Worm (Caenorhabditis elegans) whole organism, early embryonic: ENCODE measurements around the gene unc-62.

Experiments
- B0310.2 ChIP-seq: sonication (generic microtip); optimal IDR thresholded peaks from 2 replicates; lab custom pipeline; 2016; ENCODE audit warnings: mild to moderate bottlenecking, missing genetic modification characterization, missing compliant biosample characterization
- F13C5.2 ChIP-seq: sonication (generic microtip); optimal IDR thresholded peaks from 2 replicates; lab custom pipeline; 2017; ENCODE audit warnings: mild to moderate bottlenecking, missing genetic modification characterization, inconsistent platforms, missing compliant biosample characterization
- aly-1 ChIP-seq: sonication (generic microtip); optimal IDR thresholded peaks from 2 replicates; lab custom pipeline; 2016; ENCODE audit warnings: missing genetic modification characterization, missing compliant biosample characterization
- ama-1 ChIP-seq: fragments of 150-350 bp; optimal IDR thresholded peaks from 2 replicates; lab custom pipeline; 2014
- ceh-13 ChIP-seq: fragments of 200-800 bp; sonication (Bioruptor generic); optimal IDR thresholded peaks from 2 replicates; lab custom pipeline; 2018; ENCODE audit warnings: mild to moderate bottlenecking, missing genetic modification characterization, missing compliant biosample characterization
- ceh-36 ChIP-seq: sonication (generic microtip); optimal IDR thresholded peaks from 2 replicates; lab custom pipeline; 2016; ENCODE audit warnings: missing genetic modification characterization, inconsistent platforms, missing compliant biosample characterization
- ets-7 ChIP-seq: sonication (generic microtip); optimal IDR thresholded peaks from 2 replicates; lab custom pipeline; 2016; ENCODE audit warnings: missing genotype, missing genetic modification characterization, missing compliant biosample characterization
- flt-1 ChIP-seq: fragments of 200-800 bp; sonication (Bioruptor generic); IDR thresholded peaks from 2 replicates; pipeline ENCODE4 v1.3.6; 2022; ENCODE audit warnings: missing genetic modification characterization, missing compliant biosample characterization
- hmbx-1 ChIP-seq: sonication (generic microtip); optimal IDR thresholded peaks from 2 replicates; lab custom pipeline; 2016; ENCODE audit warnings: mild to moderate bottlenecking, missing genetic modification characterization, missing compliant biosample characterization
- hmg-4 ChIP-seq: fragments of 200-800 bp; sonication (Bioruptor generic); optimal IDR thresholded peaks from 2 replicates; lab custom pipeline; 2018; ENCODE audit warnings: mild to moderate bottlenecking, missing genetic modification characterization, missing compliant biosample characterization
- hnd-1 ChIP-seq: sonication (generic microtip); optimal IDR thresholded peaks from 2 replicates; lab custom pipeline; 2016; ENCODE audit warnings: missing genetic modification characterization, missing compliant biosample characterization
- pes-1 ChIP-seq: fragments of 200-800 bp; sonication (Bioruptor generic); IDR thresholded peaks from 2 replicates; pipeline ENCODE4 v1.3.6; 2022; ENCODE audit warnings: missing genetic modification reagents, missing genetic modification characterization, missing compliant biosample characterization
- scrt-1 ChIP-seq: fragments of 200-800 bp; sonication (Bioruptor generic); IDR thresholded peaks from 2 replicates; pipeline ENCODE4 v1.3.6; 2022; ENCODE audit warnings: missing genetic modification characterization, missing compliant biosample characterization
- sea-1 ChIP-seq: fragments of 200-800 bp; sonication (Bioruptor generic); conservative IDR thresholded peaks from 2 replicates; pipeline ENCODE4 v1.3.6; 2022; ENCODE audit warnings: missing genetic modification characterization, missing compliant biosample characterization
- tbx-11 ChIP-seq: fragments of 200-800 bp; sonication (Bioruptor generic); IDR thresholded peaks from 2 replicates; pipeline ENCODE4 v1.3.6; 2022; ENCODE audit warnings: missing genetic modification characterization, missing compliant biosample characterization
- tbx-37 ChIP-seq: fragments of 200-800 bp; sonication (Bioruptor generic); conservative IDR thresholded peaks from 2 replicates; pipeline ENCODE4 v1.3.6; 2022; ENCODE audit warnings: missing genetic modification reagents, missing genetic modification characterization, missing compliant biosample characterization
- tra-4 ChIP-seq: sonication (generic microtip); optimal IDR thresholded peaks from 2 replicates; lab custom pipeline; 2017; ENCODE audit warnings: missing genetic modification characterization, missing compliant biosample characterization

The unc-62 gene

DNA sequence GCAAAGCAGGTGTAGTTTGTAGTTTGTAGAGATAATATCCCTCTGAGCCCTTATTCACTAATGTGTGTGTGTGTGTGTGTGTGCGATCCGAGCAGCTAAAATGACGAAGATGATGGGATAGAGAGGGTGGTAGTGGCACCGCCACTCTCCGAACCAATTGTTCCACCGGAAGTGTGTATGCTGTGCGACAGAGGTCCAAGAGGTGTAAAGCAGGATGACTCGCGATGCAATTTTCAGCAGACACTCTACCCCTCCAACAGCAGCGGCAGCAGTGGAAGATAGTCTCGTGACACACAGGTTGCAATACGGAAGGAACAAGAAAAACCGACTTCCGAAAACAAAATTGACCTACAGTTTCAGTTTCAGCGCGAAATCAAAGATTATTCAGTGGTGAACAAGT lies 26.6 kb downstream of the unc-62 start:
- no peak for TF ChIP-seq flt-1 (GFP tag; lab: Robert Waterston, UW)
- no peak for TF ChIP-seq aly-1 (tag; lab: Kevin White, UChicago)
- no peak for TF ChIP-seq B0310.2 (tag; lab: Kevin White, UChicago)

DNA sequence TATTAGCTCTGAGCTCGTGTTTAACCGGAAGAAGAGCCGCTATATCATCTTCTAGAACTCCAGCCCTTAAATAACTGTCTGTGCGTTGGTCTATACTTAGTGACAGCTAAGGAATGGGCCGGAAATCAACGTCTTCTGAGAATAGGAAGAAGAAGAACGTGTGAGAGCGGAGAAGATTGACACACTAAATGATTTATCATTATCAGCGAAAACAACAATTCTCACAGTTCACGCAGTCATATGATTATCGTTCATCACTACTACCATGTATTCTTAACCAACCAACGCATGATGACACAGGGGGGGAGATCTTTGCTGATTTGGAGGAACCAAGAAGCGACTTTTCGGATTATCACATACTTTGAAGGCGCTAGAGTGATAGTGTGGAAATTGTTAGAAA lies 27.1 kb downstream of the unc-62 start:
- TF ChIP-seq ama-1 (lab: Kevin White, UChicago) (no peak), F13C5.2 (tag; lab: Kevin White, UChicago) (no peak), sea-1 (GFP tag; lab: Robert Waterston, UW) (no peak), ceh-36 (tag; lab: Kevin White, UChicago) (no peak), tbx-11 (GFP tag; lab: Robert Waterston, UW) (no peak), tra-4 (tag; lab: Kevin White, UChicago) (no peak), hmbx-1 (tag; lab: Kevin White, UChicago) (no peak), ets-7 (tag; lab: Kevin White, UChicago) (no peak), hnd-1 (tag; lab: Kevin White, UChicago) (no peak), flt-1 (GFP tag; lab: Robert Waterston, UW) (no peak), ceh-13 (GFP tag; lab: Kevin White, UChicago) (no peak), tbx-37 (GFP tag; lab: Robert Waterston, UW) (no peak), hmg-4 (no peak)

DNA sequence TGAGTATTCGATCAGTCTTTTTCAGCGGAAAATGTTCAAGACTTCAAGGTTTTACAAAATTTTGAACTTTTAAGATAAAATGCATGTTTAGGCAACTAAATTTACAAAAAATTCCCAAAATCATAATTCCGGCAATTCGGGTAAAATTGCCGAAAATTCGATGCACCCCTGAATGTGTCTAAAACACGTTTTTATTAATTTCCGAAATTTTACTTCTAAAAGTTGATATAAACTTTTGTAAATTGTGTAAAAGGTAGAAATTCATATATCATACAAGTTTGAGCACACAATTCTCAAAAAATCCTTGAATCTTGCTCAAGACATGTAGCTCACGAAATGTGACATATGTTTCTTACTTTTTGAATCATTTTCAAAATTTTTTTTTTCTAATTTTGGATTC lies 27.8 kb downstream of the unc-62 start:
- TF ChIP-seq pes-1 (GFP tag; lab: Robert Waterston, UW) (no peak), tra-4 (tag; lab: Kevin White, UChicago) (no peak), hnd-1 (tag; lab: Kevin White, UChicago) (no peak), aly-1 (tag; lab: Kevin White, UChicago) (no peak), ets-7 (tag; lab: Kevin White, UChicago) (no peak), tbx-37 (GFP tag; lab: Robert Waterston, UW) (no peak)

DNA sequence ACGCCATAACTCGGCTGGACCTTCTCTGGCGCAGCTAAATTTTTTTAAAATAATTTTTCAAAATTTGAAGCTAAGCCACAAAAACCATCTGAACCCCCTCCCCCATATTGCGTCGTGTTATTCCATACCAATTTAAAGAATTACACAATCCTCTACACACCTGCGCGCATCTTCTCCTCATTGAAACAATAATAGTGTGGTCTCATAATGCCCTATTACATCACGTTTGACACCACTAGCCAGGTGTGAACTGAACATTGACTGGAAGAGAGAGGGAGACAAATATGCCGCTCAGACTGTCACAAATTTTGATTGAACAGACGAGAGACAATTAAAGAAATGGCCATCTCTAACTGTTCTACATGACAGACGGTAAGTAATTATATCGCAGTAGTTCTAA lies 28.3 kb downstream of the unc-62 start:
- TF ChIP-seq F13C5.2 (tag; lab: Kevin White, UChicago) (no peak), scrt-1 (GFP tag; lab: Robert Waterston, UW) (no peak), flt-1 (GFP tag; lab: Robert Waterston, UW) (no peak), tbx-11 (GFP tag; lab: Robert Waterston, UW) (no peak), tra-4 (tag; lab: Kevin White, UChicago) (no peak), ceh-13 (GFP tag; lab: Kevin White, UChicago) (no peak), ama-1 (lab: Kevin White, UChicago) (no peak), sea-1 (GFP tag; lab: Robert Waterston, UW) (no peak), tbx-37 (GFP tag; lab: Robert Waterston, UW) (no peak), hmg-4 (no peak), hmbx-1 (tag; lab: Kevin White, UChicago) (no peak), aly-1 (tag; lab: Kevin White, UChicago) (no peak), hnd-1 (tag; lab: Kevin White, UChicago) (no peak), ets-7 (tag; lab: Kevin White, UChicago) (no peak), ceh-36 (tag; lab: Kevin White, UChicago) (no peak), pes-1 (GFP tag; lab: Robert Waterston, UW) (no peak)

DNA sequence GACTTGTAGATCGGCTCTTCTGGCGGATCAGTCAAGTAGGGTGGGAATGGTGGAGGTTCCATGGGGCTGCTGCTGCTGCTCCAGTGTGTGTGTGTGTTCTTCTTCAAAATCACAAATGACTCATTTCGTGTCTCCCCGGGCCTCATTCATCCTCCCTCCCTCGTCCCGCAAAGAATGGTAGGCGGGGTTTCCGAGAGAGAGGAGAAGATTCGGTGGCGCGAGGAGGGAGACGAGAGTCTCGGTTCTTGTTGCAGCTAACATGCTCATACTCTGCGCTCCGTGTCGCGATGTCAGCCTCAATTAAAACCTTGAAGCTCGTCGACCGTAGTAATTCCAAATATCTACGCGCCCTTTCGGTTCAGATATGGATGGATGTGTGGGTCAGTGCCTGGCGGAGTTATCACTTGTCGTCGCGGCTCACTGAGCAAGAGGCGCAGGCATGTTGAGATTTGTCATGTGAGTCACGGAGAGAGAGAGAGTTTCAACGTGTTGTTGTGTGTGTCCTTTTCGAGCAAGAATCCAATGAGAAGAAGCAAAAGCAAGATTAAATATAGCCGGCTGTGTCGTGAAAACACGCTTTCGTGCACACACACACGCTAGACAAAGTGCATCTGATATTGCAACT lies 29.7 kb downstream of the unc-62 start:
- TF ChIP-seq ceh-36 (tag; lab: Kevin White, UChicago) (no peak), flt-1 (GFP tag; lab: Robert Waterston, UW) (no peak), ets-7 (tag; lab: Kevin White, UChicago) (no peak), hnd-1 (tag; lab: Kevin White, UChicago) (no peak), F13C5.2 (tag; lab: Kevin White, UChicago) (no peak), ceh-13 (GFP tag; lab: Kevin White, UChicago) (no peak), pes-1 (GFP tag; lab: Robert Waterston, UW) (no peak), B0310.2 (tag; lab: Kevin White, UChicago) (no peak), ama-1 (lab: Kevin White, UChicago) (no peak), scrt-1 (GFP tag; lab: Robert Waterston, UW) (no peak), sea-1 (GFP tag; lab: Robert Waterston, UW) (no peak), tra-4 (tag; lab: Kevin White, UChicago) (no peak), tbx-37 (GFP tag; lab: Robert Waterston, UW) (no peak), hmbx-1 (tag; lab: Kevin White, UChicago) (no peak), aly-1 (tag; lab: Kevin White, UChicago) (no peak), hmg-4 (no peak), tbx-11 (GFP tag; lab: Robert Waterston, UW) (no peak)

DNA sequence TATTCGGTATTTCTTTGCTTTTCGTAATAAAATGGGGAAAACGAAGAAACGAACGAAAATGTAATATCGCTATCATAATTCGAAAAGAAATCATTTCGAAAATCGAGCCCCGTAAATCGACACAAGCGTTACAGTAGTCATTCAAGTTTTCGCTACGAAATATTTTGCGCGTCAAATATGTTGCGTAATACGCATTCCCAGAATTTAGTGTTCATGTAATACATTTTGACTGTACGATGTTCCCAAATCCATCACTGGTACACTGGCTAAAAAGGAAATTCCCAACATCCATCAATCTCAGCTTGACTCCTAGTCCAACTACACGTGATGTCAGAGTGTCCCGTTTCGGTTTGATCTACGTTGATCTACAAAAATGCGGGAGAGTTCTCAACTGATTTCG lies 30.7 kb downstream of the unc-62 start:
- TF ChIP-seq ceh-36 (tag; lab: Kevin White, UChicago) (no peak), tbx-11 (GFP tag; lab: Robert Waterston, UW) (no peak), flt-1 (GFP tag; lab: Robert Waterston, UW) (no peak)

DNA sequence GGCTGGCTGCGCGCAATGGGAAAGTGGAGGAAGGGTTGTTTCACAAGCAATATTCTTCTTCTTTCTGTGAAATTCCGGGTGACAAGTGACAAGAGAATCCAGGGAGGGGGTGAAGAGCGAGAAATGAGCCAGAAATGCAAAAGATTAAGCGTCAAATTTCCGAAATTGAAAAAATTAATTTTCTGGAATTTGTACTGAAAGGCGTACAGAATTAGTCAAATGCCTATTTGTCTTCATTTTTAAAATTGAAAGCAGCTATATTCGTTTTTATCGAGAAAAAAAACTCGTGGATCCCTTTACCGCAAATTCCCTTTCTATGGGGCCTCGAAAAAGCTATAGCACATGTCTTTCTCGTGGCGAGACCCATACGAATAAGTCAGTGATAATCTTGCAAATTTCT lies 38.5 kb downstream of the unc-62 start:
- TF ChIP-seq pes-1 (GFP tag; lab: Robert Waterston, UW) (peak; percentile 43; the same call in 1 of the 2 replicates), B0310.2 (tag; lab: Kevin White, UChicago) (no peak), ceh-36 (tag; lab: Kevin White, UChicago) (peak; percentile 12), ceh-13 (GFP tag; lab: Kevin White, UChicago) (no peak)
